Fruit fly (Drosophila melanogaster) whole organism, adult: ENCODE data around the gene Arr2.

Source experiments
- CG11617 ChIP-seq: fragments of 200-800 bp; sonication (Bioruptor generic); optimal IDR thresholded peaks from 2 replicates; lab custom pipeline; 2017; ENCODE audit warnings: mild to moderate bottlenecking, missing biosample characterization, missing genetic modification reagents, missing genetic modification characterization
- CG12768 ChIP-seq: fragments of 200-800 bp; sonication (Bioruptor generic); optimal IDR thresholded peaks from 2 replicates; lab custom pipeline; 2017; ENCODE audit warnings: missing biosample characterization, missing genetic modification characterization, mild to moderate bottlenecking, moderate library complexity, missing genetic modification reagents
- CG14711 ChIP-seq: fragments of 200-800 bp; sonication (Bioruptor generic); optimal IDR thresholded peaks from 2 replicates; lab custom pipeline; 2018; ENCODE audit warnings: missing biosample characterization, mild to moderate bottlenecking, missing genetic modification characterization, moderate library complexity
- CG1620 ChIP-seq: fragments of 200-800 bp; sonication (Bioruptor generic); optimal IDR thresholded peaks from 2 replicates; lab custom pipeline; 2016; ENCODE audit warnings: missing biosample characterization, missing genetic modification characterization
- CG33017 ChIP-seq: fragments of 200-800 bp; sonication (Bioruptor generic); optimal IDR thresholded peaks from 2 replicates; lab custom pipeline; 2018; ENCODE audit warnings: missing biosample characterization, mild to moderate bottlenecking, missing genetic modification characterization, moderate library complexity
- CG5204 ChIP-seq: fragments of 200-800 bp; sonication (Bioruptor generic); optimal IDR thresholded peaks from 2 replicates; lab custom pipeline; 2016; ENCODE audit warnings: missing biosample characterization, missing genetic modification characterization
- CG7045 ChIP-seq: fragments of 200-800 bp; sonication (Bioruptor generic); optimal IDR thresholded peaks from 2 replicates; lab custom pipeline; 2017; ENCODE audit warnings: missing biosample characterization, mild to moderate bottlenecking, missing genetic modification characterization
- CG7101 ChIP-seq: fragments of 200-800 bp; sonication (Bioruptor generic); optimal IDR thresholded peaks from 2 replicates; lab custom pipeline; 2018; ENCODE audit warnings: missing biosample characterization, mild to moderate bottlenecking, missing genetic modification characterization, moderate library complexity
- Clk ChIP-seq: fragments of 200-800 bp; sonication (Bioruptor generic); optimal IDR thresholded peaks from 2 replicates; lab custom pipeline; 2017; ENCODE audit warnings: missing biosample characterization, missing genetic modification characterization
- Crg-1 ChIP-seq: fragments of 200-800 bp; sonication (Bioruptor generic); optimal IDR thresholded peaks from 2 replicates; lab custom pipeline; 2016; ENCODE audit warnings: missing biosample characterization, missing genetic modification characterization
- Hr96 ChIP-seq: fragments of 200-800 bp; sonication (Bioruptor generic); optimal IDR thresholded peaks from 2 replicates; lab custom pipeline; 2016; ENCODE audit warnings: missing biosample characterization, missing genetic modification characterization
- Mnt ChIP-seq: fragments of 200-800 bp; sonication (Bioruptor generic); optimal IDR thresholded peaks from 2 replicates; lab custom pipeline; 2016; ENCODE audit warnings: missing biosample characterization, mild to moderate bottlenecking, missing genetic modification characterization
- bab1 ChIP-seq: fragments of 200-800 bp; sonication (Bioruptor generic); optimal IDR thresholded peaks from 3 replicates; lab custom pipeline; 2019; ENCODE audit warnings: missing biosample characterization, mild to moderate bottlenecking, missing genetic modification characterization, moderate library complexity
- cic ChIP-seq: fragments of 200-800 bp; sonication (Bioruptor generic); optimal IDR thresholded peaks from 2 replicates; lab custom pipeline; 2017; ENCODE audit warnings: missing biosample characterization, mild to moderate bottlenecking, missing genetic modification characterization, moderate library complexity
- cnc ChIP-seq, 2 experiments: fragments of >200 bp; optimal IDR thresholded peaks; 2 replicates each; lab custom pipeline; 2017
- kay ChIP-seq: fragments of 200-800 bp; sonication (Bioruptor generic); peaks from one replicate; lab custom pipeline; 2016; ENCODE audit warnings: missing biosample characterization, missing genetic modification characterization, borderline replicate concordance
- ovo ChIP-seq: fragments of 200-800 bp; sonication (Bioruptor generic); optimal IDR thresholded peaks from 2 replicates; lab custom pipeline; 2016; ENCODE audit warnings: missing biosample characterization, missing genetic modification characterization
- pad ChIP-seq: fragments of 200-800 bp; sonication (Bioruptor generic); optimal IDR thresholded peaks from 3 replicates; lab custom pipeline; 2017; ENCODE audit warnings: missing biosample characterization, missing genetic modification characterization, mild to moderate bottlenecking, moderate library complexity, missing genetic modification reagents
- tj ChIP-seq: fragments of 200-800 bp; sonication (Bioruptor generic); optimal IDR thresholded peaks from 3 replicates; lab custom pipeline; 2017; ENCODE audit warnings: missing biosample characterization, mild to moderate bottlenecking, missing genetic modification characterization, moderate library complexity
- toe ChIP-seq: fragments of 200-800 bp; sonication (Bioruptor generic); optimal IDR thresholded peaks from 2 replicates; lab custom pipeline; 2016; ENCODE audit warnings: missing biosample characterization, missing genetic modification characterization

Arr2 gene

DNA sequence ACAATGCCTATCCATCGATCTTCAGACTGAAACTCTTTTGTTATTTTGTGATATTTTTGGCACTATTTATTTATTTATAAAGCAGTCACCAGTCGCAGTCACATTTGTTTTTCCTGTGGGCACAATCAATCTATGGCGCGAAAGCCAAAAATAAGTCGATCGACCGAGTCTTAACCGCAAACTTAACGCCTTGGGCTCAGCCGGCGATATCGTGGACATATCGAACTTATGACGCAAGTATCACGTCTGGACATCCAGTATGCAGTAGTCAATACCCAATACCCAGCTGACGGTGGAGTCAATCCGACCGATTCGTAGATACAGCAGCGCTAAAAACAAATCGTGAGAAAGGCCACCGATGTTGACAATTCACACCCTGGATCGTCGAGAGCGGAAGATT is 41.9 kb upstream of the Arr2 start:
- TF ChIP-seq Clk (no peak), CG7101 (tag; lab: Kevin White, UChicago) (no peak), bab1 (no peak), CG12768 (GFP tag; lab: Kevin White, UChicago) (no peak), CG5204 (GFP tag; lab: Kevin White, UChicago) (no peak), CG7045 (no peak), cnc (optimal IDR thresholded peaks at IDR 0.05; lab: Kevin White, UChicago) (no peak), Mnt (GFP tag; lab: Kevin White, UChicago) (no peak), tj (GFP tag; lab: Kevin White, UChicago) (no peak), Crg-1 (GFP tag; lab: Kevin White, UChicago) (no peak), CG14711 (no peak), CG11617 (GFP tag; lab: Kevin White, UChicago) (no peak), CG33017 (tag; lab: Kevin White, UChicago) (no peak), CG1620 (GFP tag; lab: Kevin White, UChicago) (no peak)

DNA sequence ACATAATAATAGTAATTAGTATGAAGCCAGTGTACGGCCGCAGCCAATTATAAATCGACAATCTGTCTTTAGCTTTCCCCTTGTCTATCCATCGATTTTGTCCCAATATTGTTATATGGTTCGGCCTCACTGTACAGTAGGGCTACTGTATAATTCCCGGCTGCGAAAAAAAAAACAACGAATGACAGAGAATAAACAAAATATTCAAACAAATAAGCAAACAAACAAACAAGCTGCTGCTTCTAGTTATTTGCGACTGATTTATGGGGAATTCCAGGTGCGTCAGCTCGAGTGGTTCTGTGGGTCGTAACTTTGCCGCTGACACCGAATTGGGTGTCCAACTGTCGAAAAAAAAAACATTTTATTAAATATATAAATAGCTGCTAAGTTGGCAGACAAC is 40.9 kb upstream of the Arr2 start:
- TF ChIP-seq CG7101 (tag; lab: Kevin White, UChicago) (peak; percentile 21), Crg-1 (GFP tag; lab: Kevin White, UChicago) (no peak), ovo (GFP tag; lab: Kevin White, UChicago) (no peak)

DNA sequence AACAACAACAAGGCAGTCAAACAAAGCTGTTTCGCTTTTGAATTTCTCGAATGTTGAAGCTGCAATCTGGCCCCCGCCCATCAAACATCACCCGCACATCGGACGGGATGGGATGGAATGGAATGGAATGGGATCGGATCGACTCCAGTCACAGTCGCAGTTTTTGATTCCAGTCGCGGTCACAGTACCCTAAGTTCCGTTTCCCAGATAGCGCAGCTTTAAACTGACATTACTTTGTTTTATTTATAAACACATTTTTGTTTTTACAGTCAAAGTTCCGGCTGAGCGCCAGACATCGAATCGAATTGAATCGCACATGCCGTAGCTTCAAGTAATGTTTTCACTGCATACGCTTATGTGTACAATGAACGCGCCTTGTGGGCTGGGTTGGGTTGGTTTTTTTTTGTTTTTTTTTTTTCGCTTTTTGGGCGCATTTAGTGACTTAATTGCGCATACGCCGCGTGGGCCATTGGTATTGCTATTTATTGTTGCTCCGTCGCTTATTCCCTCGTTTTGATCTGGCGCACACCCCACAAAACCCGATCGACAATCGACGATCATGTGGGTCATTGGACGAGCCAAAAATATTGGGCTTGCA is 40.1 kb upstream of the Arr2 start:
- TF ChIP-seq bab1 = peak; percentile 12
- no peak for TF ChIP-seq cnc (optimal IDR thresholded peaks at IDR 0.05; lab: Kevin White, UChicago)
- no peak for TF ChIP-seq cic (GFP tag; lab: Kevin White, UChicago)

DNA sequence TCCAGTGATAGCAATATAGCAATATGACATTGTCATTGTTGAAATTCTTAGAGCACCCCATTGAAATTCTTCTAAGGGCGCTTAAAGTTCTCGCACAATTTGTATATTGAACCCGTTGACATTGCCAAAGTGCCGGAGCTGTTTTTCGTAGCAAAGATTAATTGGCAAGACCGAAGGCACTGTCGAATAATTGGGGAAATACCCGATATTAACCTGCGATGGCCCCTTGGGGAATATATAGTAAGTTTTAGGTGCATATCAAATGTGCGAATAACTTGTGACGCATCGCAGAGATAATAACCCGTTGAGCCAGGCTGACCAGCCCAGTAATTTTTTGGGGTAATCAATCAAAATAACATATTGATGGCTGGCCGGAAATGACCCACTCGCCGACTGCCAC is 37.9 kb upstream of the Arr2 start:
- no peak for TF ChIP-seq CG7101 (tag; lab: Kevin White, UChicago)
- no peak for TF ChIP-seq CG11617 (GFP tag; lab: Kevin White, UChicago)
- TF ChIP-seq tj (GFP tag; lab: Kevin White, UChicago) = no peak
- TF ChIP-seq toe (GFP tag; lab: Kevin White, UChicago) = no peak

DNA sequence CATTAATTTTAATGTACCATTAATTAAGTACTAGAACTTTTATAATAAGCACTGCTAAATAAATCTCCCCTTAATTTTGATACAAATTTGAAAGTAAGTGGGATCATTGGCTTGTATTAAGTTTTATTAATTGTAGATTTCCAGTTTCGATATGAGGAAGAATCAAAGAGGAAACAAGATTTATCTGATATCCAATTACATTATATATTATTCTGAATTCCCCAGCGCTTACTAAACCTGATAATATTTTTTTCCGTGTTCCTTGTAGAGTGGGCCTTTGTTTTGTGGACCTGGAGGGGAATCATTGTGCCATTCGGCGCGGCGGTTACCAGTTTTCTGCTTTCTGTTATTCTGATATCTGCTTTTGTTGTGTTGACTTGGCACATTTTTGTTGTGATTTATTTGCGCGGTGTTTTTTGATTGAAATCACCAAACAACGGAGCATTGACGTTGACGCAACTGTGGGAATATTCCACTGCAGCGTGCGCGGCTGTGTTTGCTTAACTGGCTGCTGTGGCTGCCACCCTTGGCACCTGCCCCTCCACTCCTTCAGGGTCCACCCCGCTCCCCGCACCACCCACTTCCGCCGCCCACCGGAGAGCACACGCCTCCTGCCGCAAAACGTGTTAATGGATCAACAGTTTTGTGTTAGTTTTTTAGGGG is 35.8 kb upstream of the Arr2 start:
- no peak for TF ChIP-seq cic (GFP tag; lab: Kevin White, UChicago)
- TF ChIP-seq bab1 = no peak
- no peak for TF ChIP-seq CG14711
- peak; percentile 65 for TF ChIP-seq ovo (GFP tag; lab: Kevin White, UChicago)
- no peak for TF ChIP-seq toe (GFP tag; lab: Kevin White, UChicago)
- no peak for TF ChIP-seq CG1620 (GFP tag; lab: Kevin White, UChicago)
- TF ChIP-seq CG33017 (tag; lab: Kevin White, UChicago) = no peak
- no peak for TF ChIP-seq Mnt (GFP tag; lab: Kevin White, UChicago)
- TF ChIP-seq pad = no peak
- no peak for TF ChIP-seq Crg-1 (GFP tag; lab: Kevin White, UChicago)
- peak; percentile 67 for TF ChIP-seq tj (GFP tag; lab: Kevin White, UChicago)
- TF ChIP-seq Hr96 (GFP tag; lab: Kevin White, UChicago) = no peak
- TF ChIP-seq cnc (optimal IDR thresholded peaks at IDR 0.05; lab: Kevin White, UChicago) = no peak
- TF ChIP-seq CG7045 = no peak
- no peak for TF ChIP-seq CG5204 (GFP tag; lab: Kevin White, UChicago)

DNA sequence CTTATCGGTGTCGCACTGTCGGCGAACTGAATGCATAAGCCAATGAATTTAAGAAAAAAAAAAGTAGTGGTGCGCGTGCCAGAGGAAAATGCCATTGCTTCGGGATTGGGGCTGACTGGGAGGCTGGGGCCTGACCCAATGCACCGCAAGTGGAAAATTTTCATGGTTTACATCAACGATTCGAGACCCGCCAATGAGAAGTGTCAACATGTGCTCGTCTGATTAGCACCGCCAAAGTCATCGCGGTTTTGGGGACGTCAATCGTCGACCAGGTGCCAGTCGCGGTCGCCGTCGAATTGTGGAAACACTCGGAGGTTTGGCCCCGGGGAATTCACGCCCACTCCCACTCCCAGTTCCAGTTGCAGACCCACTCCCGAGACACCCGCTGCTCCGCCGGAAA is 35.0 kb upstream of the Arr2 start:
- TF ChIP-seq pad (no peak), CG14711 (no peak), CG5204 (GFP tag; lab: Kevin White, UChicago) (no peak), CG7101 (tag; lab: Kevin White, UChicago) (no peak), Hr96 (GFP tag; lab: Kevin White, UChicago) (no peak), CG12768 (GFP tag; lab: Kevin White, UChicago) (no peak), Clk (no peak), bab1 (no peak), Mnt (GFP tag; lab: Kevin White, UChicago) (no peak), kay (GFP tag; lab: Kevin White, UChicago) (no peak), Crg-1 (GFP tag; lab: Kevin White, UChicago) (no peak), toe (GFP tag; lab: Kevin White, UChicago) (no peak)

DNA sequence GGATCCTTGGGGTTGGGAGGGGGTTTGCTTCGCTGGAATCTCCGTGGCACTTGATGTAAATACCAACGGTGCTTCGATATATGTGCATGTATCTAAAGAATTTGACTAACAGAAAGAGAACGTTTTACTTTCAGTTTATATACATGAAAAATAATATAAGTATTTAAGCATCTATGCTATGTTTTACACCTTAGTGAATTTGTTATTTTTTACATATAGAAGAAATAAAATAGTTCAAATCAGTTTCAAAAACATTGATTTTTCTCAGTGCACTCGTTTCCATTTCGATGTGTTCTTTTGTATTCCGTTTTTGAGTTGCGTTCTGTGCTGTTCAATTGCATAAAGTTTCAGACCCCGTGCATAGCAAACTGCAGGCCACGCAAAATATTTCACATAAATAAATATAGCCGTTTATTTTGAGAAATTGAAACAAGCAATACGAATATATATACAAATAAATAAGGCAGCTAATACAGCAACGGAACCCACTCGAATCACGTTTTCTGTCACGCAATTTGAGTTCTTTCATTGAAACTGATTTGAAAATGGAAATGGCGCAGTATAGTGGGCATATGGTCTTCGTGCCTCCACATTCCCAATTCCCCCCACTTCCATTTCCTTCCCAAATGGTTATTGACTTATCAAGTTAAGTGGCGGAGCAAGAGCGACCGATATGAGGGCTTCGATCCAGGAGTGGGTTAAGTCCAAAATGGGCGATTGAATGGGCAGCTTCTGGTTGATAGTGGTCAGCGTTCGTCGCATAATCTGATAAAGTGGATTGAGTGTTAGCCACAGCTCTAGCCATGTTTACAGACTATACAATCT is 34.0 kb upstream of the Arr2 start:
- no peak for TF ChIP-seq pad
- peak; percentile 13 for TF ChIP-seq CG7101 (tag; lab: Kevin White, UChicago)
- TF ChIP-seq CG14711 = peak; percentile 38
- TF ChIP-seq kay (GFP tag; lab: Kevin White, UChicago) = peak; percentile 76
- TF ChIP-seq CG7045 = no peak
- peak; percentile 52 for TF ChIP-seq Crg-1 (GFP tag; lab: Kevin White, UChicago)
- TF ChIP-seq CG33017 (tag; lab: Kevin White, UChicago) = no peak
- TF ChIP-seq tj (GFP tag; lab: Kevin White, UChicago) = peak; percentile 81
- TF ChIP-seq Mnt (GFP tag; lab: Kevin White, UChicago) = peak; percentile 7
- TF ChIP-seq CG11617 (GFP tag; lab: Kevin White, UChicago) = peak; percentile 27
- TF ChIP-seq cic (GFP tag; lab: Kevin White, UChicago) = peak; percentile 55
- no peak for TF ChIP-seq ovo (GFP tag; lab: Kevin White, UChicago)
- TF ChIP-seq CG1620 (GFP tag; lab: Kevin White, UChicago) = no peak
- TF ChIP-seq CG12768 (GFP tag; lab: Kevin White, UChicago) = no peak
- TF ChIP-seq Clk = no peak
- TF ChIP-seq cnc (optimal IDR thresholded peaks at IDR 0.05; lab: Kevin White, UChicago) = no peak
- no peak for TF ChIP-seq CG5204 (GFP tag; lab: Kevin White, UChicago)
- no peak for TF ChIP-seq Hr96 (GFP tag; lab: Kevin White, UChicago)
- peak; percentile 11 for TF ChIP-seq bab1
- no peak for TF ChIP-seq toe (GFP tag; lab: Kevin White, UChicago)
